Worm (Caenorhabditis elegans): Measurements from ENCODE around the gene vha-5.
"Not testable (repeated sequence)": the region's sequence is repeated elsewhere in the genome, so short reads cannot be mapped to it uniquely, and the experiment has no call there.

vha-5 gene

DNA sequence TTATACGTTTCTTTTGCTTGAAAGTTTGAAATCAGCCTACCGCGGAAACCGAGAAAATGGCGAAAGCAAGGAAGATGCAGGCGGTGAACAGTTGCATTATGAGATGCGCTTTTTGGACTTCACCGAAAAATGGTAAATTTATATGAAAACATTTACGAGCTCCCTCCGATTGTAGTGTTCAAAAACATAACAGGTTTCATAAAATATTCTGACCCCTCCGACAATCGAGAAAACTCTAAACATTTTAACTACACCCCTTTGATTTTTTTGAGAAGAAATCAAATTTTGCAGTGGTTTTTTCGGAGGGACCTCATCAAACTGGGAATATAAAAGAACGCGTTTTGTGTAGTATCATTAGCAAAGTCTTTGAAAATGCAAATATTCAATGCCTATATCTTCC lies 43.3 kb downstream of the vha-5 start, which contains the start of the genes F17E9.18 and F17E9.15:
Gene F17E9.18 (minus strand): TSS at position 101 of the 400 bp plus-strand sequence.
Gene F17E9.15 (plus strand): TSS at position 368 of the 400 bp plus-strand sequence.
- TF ChIP-seq set-16 (GFP tag; IDR thresholded peaks at IDR 0.05), result no peak
- no peak for TF ChIP-seq pha-4 (GFP tag; IDR thresholded peaks at IDR 0.05)
- TF ChIP-seq pha-4 (tag; optimal IDR thresholded peaks at IDR 0.05), result no peak
- no peak for TF ChIP-seq ztf-11 (tag; optimal IDR thresholded peaks at IDR 0.05)
- no peak for TF ChIP-seq ceh-44 (GFP tag; IDR thresholded peaks at IDR 0.05)
- TF ChIP-seq zip-11 (GFP tag; IDR thresholded peaks at IDR 0.05), result no peak
- no peak for TF ChIP-seq Y75B8A.6 (GFP tag; IDR thresholded peaks at IDR 0.05)
- TF ChIP-seq duxl-1 (tag; optimal IDR thresholded peaks at IDR 0.05; ENCODE audit: poor library complexity), result no peak
- TF ChIP-seq hlh-30 (tag; optimal IDR thresholded peaks at IDR 0.05; ENCODE audit: insufficient read depth), result no peak
- TF ChIP-seq ztf-7 (tag; optimal IDR thresholded peaks at IDR 0.05), result no peak
- no peak for TF ChIP-seq dmd-6 (GFP tag; IDR thresholded peaks at IDR 0.05)
- TF ChIP-seq nhr-77 (tag; optimal IDR thresholded peaks at IDR 0.05), result no peak
- TF ChIP-seq daf-8 (GFP tag; IDR thresholded peaks at IDR 0.05), result no peak

DNA sequence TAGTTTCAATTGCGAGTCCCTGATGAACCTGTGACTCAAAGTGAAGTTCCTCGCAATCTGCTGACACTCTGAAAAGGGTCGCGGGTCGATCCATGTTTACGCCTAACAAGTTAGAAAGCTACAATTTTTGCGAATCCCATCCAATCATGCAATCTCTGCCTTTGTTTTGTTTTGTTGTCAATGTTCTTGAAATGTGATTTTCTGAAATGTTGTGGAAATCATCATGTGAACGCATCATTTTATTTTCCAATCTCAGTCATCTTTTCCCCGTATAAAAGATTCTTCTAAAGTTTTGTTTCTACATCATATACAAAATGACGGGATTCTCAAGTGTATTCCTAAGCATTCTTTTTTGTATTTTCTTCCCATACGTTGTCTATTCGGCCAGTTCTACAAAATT lies 44.3 kb downstream of the vha-5 start, which contains the start of gene F17E9.4:
Gene F17E9.4 (plus strand): TSS at position 301 of the 400 bp plus-strand sequence.
- TF ChIP-seq ztf-11 (tag; optimal IDR thresholded peaks at IDR 0.05), result no peak
- TF ChIP-seq rbr-2 (tag; optimal IDR thresholded peaks at IDR 0.05), result no peak
- TF ChIP-seq zag-1 (tag; optimal IDR thresholded peaks at IDR 0.05), result no peak
- no peak for TF ChIP-seq ctbp-1 (GFP tag; IDR thresholded peaks at IDR 0.05)

DNA sequence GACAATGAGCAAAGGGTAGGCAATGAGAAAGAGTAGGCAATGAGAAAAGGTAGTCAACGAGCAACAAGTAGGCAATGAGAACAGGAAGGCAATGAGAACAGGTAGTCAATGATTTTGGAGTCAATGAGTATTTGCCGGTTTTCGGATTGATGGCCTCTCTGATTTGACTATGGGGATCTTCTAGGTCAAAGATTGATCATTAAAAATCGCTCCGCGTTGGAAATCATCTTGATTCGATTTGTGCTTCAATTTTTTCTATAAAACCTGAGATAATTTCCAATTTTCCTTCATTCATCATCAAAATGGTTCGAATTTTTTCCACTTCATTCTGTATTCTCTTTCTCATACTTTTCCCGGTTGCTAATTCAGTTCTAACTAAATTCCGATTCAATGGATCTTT lies 48.3 kb downstream of the vha-5 start, which contains the start of gene F17E9.16:
Gene F17E9.16 (plus strand): TSS at position 301 of the 400 bp plus-strand sequence.
- not testable (repeated sequence) for TF ChIP-seq snpc-1.2 (GFP tag; IDR thresholded peaks at IDR 0.05); nhr-111 (GFP tag; optimal IDR thresholded peaks at IDR 0.05); unc-62 (GFP tag; optimal IDR thresholded peaks at IDR 0.05 in 1 of 2); unc-62 (tag; optimal IDR thresholded peaks at IDR 0.05)

DNA sequence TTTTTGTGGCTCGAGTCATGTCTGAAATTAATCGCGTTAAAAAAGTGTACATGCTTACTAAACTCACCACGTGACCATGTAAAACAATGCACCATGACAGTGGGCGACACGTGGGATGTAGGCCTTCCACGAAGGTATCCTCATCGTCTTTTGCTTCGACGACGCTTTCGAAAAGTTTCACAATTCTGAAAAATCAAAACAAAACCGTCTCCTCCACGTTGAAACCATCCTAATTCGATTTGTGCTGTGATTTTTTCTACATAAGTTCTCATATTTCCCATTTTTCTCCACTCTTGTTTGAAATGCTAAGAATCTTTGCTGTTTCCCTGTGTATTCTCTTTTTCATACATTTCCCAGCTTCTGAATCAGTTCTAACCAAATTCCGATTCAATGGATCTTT lies 50.8 kb downstream of the vha-5 start, which contains the start of gene F17E9.3:
Gene F17E9.3 (plus strand): TSS at position 301 of the 400 bp plus-strand sequence.
- TF ChIP-seq tag-97 (GFP tag; IDR thresholded peaks at IDR 0.05) (no peak), attf-4 (tag; optimal IDR thresholded peaks at IDR 0.05) (no peak), Y48G9A.11 (GFP tag; IDR thresholded peaks at IDR 0.05) (no peak), R02D3.7 (tag; optimal IDR thresholded peaks at IDR 0.05) (no peak), daf-8 (GFP tag; IDR thresholded peaks at IDR 0.05) (no peak), lsy-2 (tag; optimal IDR thresholded peaks at IDR 0.05) (no peak), mdt-29 (GFP tag; IDR thresholded peaks at IDR 0.05) (no peak), pha-4 (GFP tag; IDR thresholded peaks at IDR 0.05) (no peak), pha-4 (tag; optimal IDR thresholded peaks at IDR 0.05) (no peak), madf-5 (GFP tag; IDR thresholded peaks at IDR 0.05) (no peak), snpc-4 (tag; optimal IDR thresholded peaks at IDR 0.05) (no peak), nhr-237 (tag; optimal IDR thresholded peaks at IDR 0.05) (no peak)

DNA sequence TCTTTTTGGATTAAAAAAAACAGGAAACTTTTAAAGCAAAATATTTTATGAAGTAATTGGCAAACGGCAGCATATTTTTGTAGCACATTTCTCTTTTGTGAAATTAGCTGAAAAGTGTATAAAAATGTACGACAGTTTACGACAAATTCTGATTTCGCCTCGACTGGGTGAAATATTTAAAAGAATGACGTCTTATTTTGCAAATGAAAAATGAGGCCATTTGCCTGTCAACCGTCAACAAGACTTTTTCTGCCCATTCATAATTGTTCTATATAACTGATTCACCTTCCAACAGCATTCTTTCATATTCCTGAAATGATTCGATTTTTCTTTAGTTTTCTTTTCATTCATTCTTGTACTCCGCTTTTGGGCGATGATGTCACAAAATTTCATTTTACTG lies 51.8 kb downstream of the vha-5 start, which contains the start of the genes F17E9.2 and col-116:
Gene F17E9.2 (plus strand): TSS at position 301 of the 400 bp plus-strand sequence.
Gene col-116 (plus strand): TSS at position 315 of the 400 bp plus-strand sequence.
- no peak for TF ChIP-seq spr-3 (GFP tag; optimal IDR thresholded peaks at IDR 0.05)
- no peak for TF ChIP-seq lin-39 (tag; optimal IDR thresholded peaks at IDR 0.05)
- TF ChIP-seq zip-2 (tag; optimal IDR thresholded peaks at IDR 0.05), result no peak
- no peak for TF ChIP-seq F44E2.7 (GFP tag; IDR thresholded peaks at IDR 0.05)
- TF ChIP-seq vab-7 (GFP tag; IDR thresholded peaks at IDR 0.05), result no peak
- TF ChIP-seq lin-15B (tag; optimal IDR thresholded peaks at IDR 0.05), result no peak
- no peak for TF ChIP-seq dpl-1 (GFP tag; optimal IDR thresholded peaks at IDR 0.05)
- TF ChIP-seq nhr-237 (tag; optimal IDR thresholded peaks at IDR 0.05), result no peak
- no peak for TF ChIP-seq lin-13 (GFP tag; optimal IDR thresholded peaks at IDR 0.05)
- TF ChIP-seq lir-3 (tag; optimal IDR thresholded peaks at IDR 0.05), result no peak
- no peak for TF ChIP-seq fkh-10 (GFP tag; optimal IDR thresholded peaks at IDR 0.05)
- TF ChIP-seq jun-1 (tag; optimal IDR thresholded peaks at IDR 0.05), result no peak
- no peak for TF ChIP-seq mxl-3 (GFP tag; optimal IDR thresholded peaks at IDR 0.05)
- TF ChIP-seq Y5F2A.4 (GFP tag; optimal IDR thresholded peaks at IDR 0.05), result no peak
- no peak for TF ChIP-seq madf-9 (GFP tag; conservative IDR thresholded peaks at IDR 0.05)
- no peak for TF ChIP-seq cey-2 (tag; optimal IDR thresholded peaks at IDR 0.05; ENCODE audit: borderline replicate concordance, insufficient read depth)
- TF ChIP-seq dmd-6 (GFP tag; IDR thresholded peaks at IDR 0.05), result no peak
- TF ChIP-seq lin-1 (GFP tag; IDR thresholded peaks at IDR 0.05), result no peak
- TF ChIP-seq tag-97 (GFP tag; IDR thresholded peaks at IDR 0.05), result no peak
